Worm (Caenorhabditis elegans) whole organism, late embryonic: ENCODE data around the gene mex-1.

Source experiments
- C08G9.2 ChIP-seq: sonication (generic microtip); optimal IDR thresholded peaks from 2 replicates; lab custom pipeline; 2016; ENCODE audit warnings: mild to moderate bottlenecking, missing genetic modification characterization, moderate library complexity, missing compliant biosample characterization
- C38D4.7 ChIP-seq: fragments of 200-800 bp; sonication (Bioruptor generic); optimal IDR thresholded peaks from 2 replicates; lab custom pipeline; 2018; ENCODE audit warnings: mild to moderate bottlenecking, missing genetic modification characterization, moderate library complexity, missing compliant biosample characterization
- F13H6.1 ChIP-seq: sonication (generic microtip); optimal IDR thresholded peaks from 2 replicates; lab custom pipeline; 2016; ENCODE audit warnings: missing genetic modification characterization, missing compliant biosample characterization
- K02D7.2 ChIP-seq: sonication (generic microtip); optimal IDR thresholded peaks from 2 replicates; lab custom pipeline; 2017; ENCODE audit warnings: mild to moderate bottlenecking, missing genetic modification characterization, missing compliant biosample characterization
- Y22D7AL.16 ChIP-seq: sonication (generic microtip); optimal IDR thresholded peaks from 2 replicates; lab custom pipeline; 2016; ENCODE audit warnings: missing genetic modification characterization, missing compliant biosample characterization
- ceh-14 ChIP-seq: sonication (generic microtip); optimal IDR thresholded peaks from 2 replicates; lab custom pipeline; 2016; ENCODE audit warnings: missing genotype, missing genetic modification characterization, missing compliant biosample characterization
- ceh-24 ChIP-seq: sonication (generic microtip); optimal IDR thresholded peaks from 2 replicates; lab custom pipeline; 2016; ENCODE audit warnings: mild to moderate bottlenecking, missing genetic modification characterization, missing compliant biosample characterization
- ceh-30 ChIP-seq: fragments of 150-350 bp; optimal IDR thresholded peaks from 2 replicates; lab custom pipeline; 2014; ENCODE audit warnings: missing biosample characterization, missing genetic modification characterization
- ceh-34 ChIP-seq: sonication (generic microtip); optimal IDR thresholded peaks from 2 replicates; lab custom pipeline; 2016; ENCODE audit warnings: mild to moderate bottlenecking, missing genetic modification characterization, missing compliant biosample characterization
- ceh-45 ChIP-seq: fragments of 200-800 bp; sonication (Bioruptor generic); IDR thresholded peaks from 2 replicates; pipeline ENCODE4 v1.3.6; 2022; ENCODE audit warnings: missing genetic modification reagents, missing genetic modification characterization, missing compliant biosample characterization
- ceh-48 ChIP-seq: sonication (generic microtip); optimal IDR thresholded peaks from 2 replicates; lab custom pipeline; 2016; ENCODE audit warnings: missing genetic modification characterization, inconsistent platforms, missing compliant biosample characterization
- ceh-6 ChIP-seq: fragments of 200-800 bp; sonication (Bioruptor generic); optimal IDR thresholded peaks from 2 replicates; lab custom pipeline; 2018; ENCODE audit warnings: mild to moderate bottlenecking, missing genetic modification characterization, missing compliant biosample characterization
- ceh-9 ChIP-seq: sonication (generic microtip); optimal IDR thresholded peaks from 2 replicates; lab custom pipeline; 2016; ENCODE audit warnings: mild to moderate bottlenecking, missing genetic modification characterization, inconsistent platforms, missing compliant biosample characterization
- dmd-4 ChIP-seq: sonication (generic microtip); optimal IDR thresholded peaks from 2 replicates; lab custom pipeline; 2016; ENCODE audit warnings: borderline replicate concordance, missing genetic modification characterization, missing compliant biosample characterization
- dve-1 ChIP-seq: sonication (generic microtip); optimal IDR thresholded peaks from 2 replicates; lab custom pipeline; 2017; ENCODE audit warnings: antibody characterized with exemption, mild to moderate bottlenecking, missing genetic modification characterization, missing compliant biosample characterization
- elt-2 ChIP-seq: sonication (generic microtip); optimal IDR thresholded peaks from 2 replicates; lab custom pipeline; 2016; ENCODE audit warnings: missing genetic modification reagents, missing genetic modification characterization, missing compliant biosample characterization
- elt-4 ChIP-seq: sonication (generic microtip); optimal IDR thresholded peaks from 2 replicates; lab custom pipeline; 2016; ENCODE audit warnings: missing genetic modification characterization, missing compliant biosample characterization
- gmeb-2 ChIP-seq: sonication (generic microtip); optimal IDR thresholded peaks from 2 replicates; lab custom pipeline; 2016; ENCODE audit warnings: missing genetic modification characterization, inconsistent platforms, missing compliant biosample characterization
- hlh-13 ChIP-seq: fragments of 200-800 bp; sonication (Bioruptor generic); optimal IDR thresholded peaks from 2 replicates; lab custom pipeline; 2018; ENCODE audit warnings: mild to moderate bottlenecking, missing genetic modification characterization, missing compliant biosample characterization
- hlh-15 ChIP-seq: sonication (generic microtip); optimal IDR thresholded peaks from 2 replicates; lab custom pipeline; 2016; ENCODE audit warnings: missing genetic modification characterization, missing compliant biosample characterization
- lim-6 ChIP-seq: sonication (generic microtip); optimal IDR thresholded peaks from 2 replicates; lab custom pipeline; 2016; ENCODE audit warnings: missing genetic modification characterization, missing compliant biosample characterization
- madf-2 ChIP-seq: sonication (generic microtip); optimal IDR thresholded peaks from 2 replicates; lab custom pipeline; 2017; ENCODE audit warnings: missing genetic modification characterization, missing compliant biosample characterization
- mec-3 ChIP-seq: sonication (generic microtip); optimal IDR thresholded peaks from 2 replicates; lab custom pipeline; 2016; ENCODE audit warnings: borderline replicate concordance, missing genetic modification characterization, missing compliant biosample characterization
- nfya-1 ChIP-seq: sonication (generic microtip); optimal IDR thresholded peaks from 2 replicates; lab custom pipeline; 2017; ENCODE audit warnings: missing genetic modification characterization, mild to moderate bottlenecking, missing compliant biosample characterization, antibody characterized with exemption, moderate library complexity
- nhr-11 ChIP-seq: fragments of 150-350 bp; optimal IDR thresholded peaks from 2 replicates; lab custom pipeline; 2014; ENCODE audit warnings: missing biosample characterization, missing genetic modification characterization
- npax-4 ChIP-seq: sonication (generic microtip); optimal IDR thresholded peaks from 2 replicates; lab custom pipeline; 2016; ENCODE audit warnings: missing genetic modification characterization, missing compliant biosample characterization
- odd-2 ChIP-seq: sonication (generic microtip); optimal IDR thresholded peaks from 2 replicates; lab custom pipeline; 2017; ENCODE audit warnings: antibody characterized with exemption, mild to moderate bottlenecking, missing genetic modification characterization, missing compliant biosample characterization
- pag-3 ChIP-seq: sonication (generic microtip); optimal IDR thresholded peaks from 2 replicates; lab custom pipeline; 2016; ENCODE audit warnings: missing compliant biosample characterization, missing genetic modification characterization, borderline replicate concordance
- pat-9 ChIP-seq: fragments of 200-800 bp; sonication (Bioruptor generic); optimal IDR thresholded peaks from 2 replicates; lab custom pipeline; 2018; ENCODE audit warnings: mild to moderate bottlenecking, missing genetic modification characterization, moderate library complexity, missing compliant biosample characterization
- pax-1 ChIP-seq: fragments of 150-350 bp; optimal IDR thresholded peaks from 2 replicates; lab custom pipeline; 2014; ENCODE audit warnings: missing biosample characterization, missing genetic modification characterization
- pha-2 ChIP-seq: sonication (generic microtip); optimal IDR thresholded peaks from 2 replicates; lab custom pipeline; 2017; ENCODE audit warnings: mild to moderate bottlenecking, missing genetic modification characterization, missing compliant biosample characterization
- pqm-1 ChIP-seq: sonication (generic microtip); optimal IDR thresholded peaks from 2 replicates; lab custom pipeline; 2016; ENCODE audit warnings: missing genetic modification characterization, missing compliant biosample characterization
- rnt-1 ChIP-seq: sonication (generic microtip); optimal IDR thresholded peaks from 2 replicates; lab custom pipeline; 2016; ENCODE audit warnings: missing genetic modification characterization, missing compliant biosample characterization
- sdc-2 ChIP-seq: sonication (generic microtip); optimal IDR thresholded peaks from 2 replicates; lab custom pipeline; 2016; ENCODE audit warnings: missing genotype, missing genetic modification characterization, missing compliant biosample characterization
- sox-2 ChIP-seq: fragments of 200-800 bp; sonication (Bioruptor generic); IDR thresholded peaks from 2 replicates; pipeline ENCODE4 v1.3.6; 2022; ENCODE audit warnings: missing genetic modification reagents, missing genetic modification characterization, missing compliant biosample characterization
- tbx-7 ChIP-seq: sonication (generic microtip); optimal IDR thresholded peaks from 2 replicates; lab custom pipeline; 2016; ENCODE audit warnings: missing genotype, missing genetic modification characterization, missing compliant biosample characterization
- ttx-3 ChIP-seq: sonication (generic microtip); optimal IDR thresholded peaks from 2 replicates; lab custom pipeline; 2016; ENCODE audit warnings: missing genetic modification reagents, missing genetic modification characterization, missing compliant biosample characterization
- unc-55 ChIP-seq: sonication (generic microtip); optimal IDR thresholded peaks from 2 replicates; lab custom pipeline; 2017; ENCODE audit warnings: missing biosample characterization, missing genetic modification reagents, missing genetic modification characterization
- unc-86 ChIP-seq: sonication (generic microtip); optimal IDR thresholded peaks from 2 replicates; lab custom pipeline; 2016; ENCODE audit warnings: missing genetic modification characterization, missing compliant biosample characterization
- zip-5 ChIP-seq: sonication (generic microtip); optimal IDR thresholded peaks from 2 replicates; lab custom pipeline; 2016; ENCODE audit warnings: missing genetic modification characterization, missing compliant biosample characterization

The mex-1 gene

DNA sequence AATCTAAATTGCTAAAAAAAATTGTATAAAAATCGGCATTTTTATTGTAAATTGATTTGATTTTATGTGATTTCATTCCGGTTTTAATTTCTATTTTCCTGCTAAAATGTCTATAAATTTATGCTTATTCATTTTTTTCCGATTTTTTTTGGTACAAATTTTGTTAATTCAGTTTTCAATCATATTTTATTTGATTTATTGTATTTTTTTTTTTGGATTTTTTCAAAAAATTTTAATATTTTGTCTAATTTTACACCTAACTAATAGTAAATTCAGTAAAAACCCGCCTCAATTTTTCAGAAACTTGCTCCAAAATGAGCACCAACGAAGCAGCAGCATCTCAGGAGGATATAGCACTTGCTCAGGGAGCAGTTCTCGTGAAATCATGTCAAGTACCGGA, 24.3 kb downstream of the mex-1 start, which contains the start of gene dhps-1:
Gene dhps-1 (plus strand): TSS at position 301 of the 400 bp plus-strand sequence.
- no peak for TF ChIP-seq ceh-48
- TF ChIP-seq ceh-6 (GFP tag; lab: Kevin White, UChicago): no peak
- no peak for TF ChIP-seq ceh-45 (GFP tag; lab: Robert Waterston, UW)
- no peak for TF ChIP-seq C38D4.7 (GFP tag; lab: Kevin White, UChicago)
- no peak for TF ChIP-seq tbx-7 (tag; lab: Kevin White, UChicago)
- TF ChIP-seq pag-3: no peak
- TF ChIP-seq nhr-11: no peak
- no peak for TF ChIP-seq gmeb-2 (tag; lab: Kevin White, UChicago)
- no peak for TF ChIP-seq pqm-1 (tag; lab: Kevin White, UChicago)
- TF ChIP-seq pat-9: no peak
- no peak for TF ChIP-seq dve-1

DNA sequence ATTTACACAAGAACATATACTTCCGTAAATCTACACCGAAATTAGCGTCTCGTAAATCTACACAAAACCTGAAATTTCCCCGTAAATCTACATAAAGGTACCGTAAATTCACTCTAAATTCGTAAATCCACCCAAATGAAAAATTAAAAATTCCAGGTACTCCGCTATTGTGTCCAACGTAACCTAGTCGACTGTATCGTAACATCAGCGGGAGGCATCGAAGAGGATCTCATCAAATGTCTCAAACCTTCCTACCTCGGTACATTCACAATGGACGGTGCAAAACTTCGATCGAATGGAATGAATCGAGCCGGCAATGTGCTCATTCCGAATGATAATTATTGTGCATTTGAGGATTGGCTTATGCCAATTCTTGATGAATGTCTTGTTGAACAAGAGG, 26.5 kb downstream of the mex-1 start:
- TF ChIP-seq madf-2 (tag; lab: Kevin White, UChicago): no peak
- TF ChIP-seq lim-6 (tag; lab: Kevin White, UChicago): no peak
- TF ChIP-seq odd-2 (tag; lab: Kevin White, UChicago): no peak
- TF ChIP-seq ttx-3: no peak
- TF ChIP-seq nfya-1: no peak
- TF ChIP-seq elt-4 (tag; lab: Kevin White, UChicago): no peak
- TF ChIP-seq tbx-7 (tag; lab: Kevin White, UChicago): no peak
- no peak for TF ChIP-seq C08G9.2 (tag; lab: Kevin White, UChicago)
- TF ChIP-seq K02D7.2 (tag; lab: Kevin White, UChicago): no peak
- no peak for TF ChIP-seq Y22D7AL.16 (tag; lab: Kevin White, UChicago)

DNA sequence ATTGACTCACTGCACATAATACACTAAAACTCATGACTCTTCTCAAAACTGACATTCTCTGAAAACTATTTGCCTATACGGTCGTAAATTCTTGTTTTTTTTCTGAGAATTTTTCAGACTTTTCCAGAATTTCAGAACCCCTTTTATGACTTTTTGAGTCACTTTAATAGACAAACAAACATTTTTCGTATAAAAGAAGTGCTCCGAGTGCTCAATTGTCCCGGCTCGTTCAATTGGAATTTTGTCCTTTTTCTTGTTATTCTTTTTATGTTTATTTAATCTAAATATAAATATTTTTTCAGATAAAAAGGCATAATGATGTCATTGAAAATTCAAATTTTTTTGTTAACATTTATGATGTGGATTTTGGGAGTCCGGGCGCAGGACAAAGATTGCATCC, 30.5 kb downstream of the mex-1 start, which contains the start of gene Y17G7B.23:
Gene Y17G7B.23 (plus strand): TSS at position 301 of the 400 bp plus-strand sequence.
- no peak for TF ChIP-seq elt-4 (tag; lab: Kevin White, UChicago)
- TF ChIP-seq pax-1: no peak
- TF ChIP-seq pha-2 (tag; lab: Kevin White, UChicago): no peak
- no peak for TF ChIP-seq lim-6 (tag; lab: Kevin White, UChicago)
- TF ChIP-seq sox-2 (GFP tag; lab: Robert Waterston, UW): no peak
- TF ChIP-seq tbx-7 (tag; lab: Kevin White, UChicago): no peak
- no peak for TF ChIP-seq rnt-1
- no peak for TF ChIP-seq K02D7.2 (tag; lab: Kevin White, UChicago)
- no peak for TF ChIP-seq madf-2 (tag; lab: Kevin White, UChicago)
- no peak for TF ChIP-seq ceh-34 (tag; lab: Kevin White, UChicago)
- no peak for TF ChIP-seq hlh-13 (GFP tag; lab: Kevin White, UChicago)
- TF ChIP-seq F13H6.1: no peak
- no peak for TF ChIP-seq unc-86 (tag; lab: Kevin White, UChicago)
- no peak for TF ChIP-seq odd-2 (tag; lab: Kevin White, UChicago)
- no peak for TF ChIP-seq hlh-15 (tag; lab: Kevin White, UChicago)
- TF ChIP-seq zip-5 (tag; lab: Kevin White, UChicago): no peak
- TF ChIP-seq ceh-24 (tag; lab: Kevin White, UChicago): no peak
- TF ChIP-seq elt-2: no peak

DNA sequence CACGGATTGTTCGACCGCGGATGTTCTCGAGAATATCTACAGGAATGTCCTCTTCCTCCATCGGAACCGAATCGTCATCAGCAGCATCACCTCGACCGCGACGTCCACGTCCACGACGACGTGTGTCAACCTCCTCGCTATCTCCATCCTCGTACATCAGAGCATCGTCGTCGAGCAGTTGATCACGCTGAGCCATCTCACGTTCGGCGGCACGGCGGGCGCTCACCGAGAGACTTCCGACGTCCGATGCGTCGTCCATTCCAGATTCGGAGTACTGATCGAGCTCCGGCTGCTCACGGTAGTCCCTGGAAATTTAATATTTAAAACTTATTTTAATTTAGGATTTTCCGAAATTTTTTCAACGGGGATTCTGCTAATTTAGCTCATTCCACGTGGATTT, 37.5 kb downstream of the mex-1 start:
- no peak for TF ChIP-seq dmd-4 (tag; lab: Kevin White, UChicago)
- no peak for TF ChIP-seq madf-2 (tag; lab: Kevin White, UChicago)
- TF ChIP-seq ceh-14 (tag; lab: Kevin White, UChicago): no peak
- no peak for TF ChIP-seq elt-4 (tag; lab: Kevin White, UChicago)
- TF ChIP-seq ceh-9 (tag; lab: Kevin White, UChicago): no peak
- no peak for TF ChIP-seq unc-55 (GFP tag; lab: Kevin White, UChicago)
- no peak for TF ChIP-seq ceh-30 (tag; lab: Kevin White, UChicago)
- TF ChIP-seq sdc-2: no peak
- no peak for TF ChIP-seq mec-3 (tag; lab: Kevin White, UChicago)
- no peak for TF ChIP-seq npax-4 (tag; lab: Kevin White, UChicago)
